Worm (Caenorhabditis elegans) whole organism, L1 larva: ENCODE measurements around the gene M04B2.7.
A peak's percentile ranks its signal among the peaks of the same experiment; 100 is the strongest.

Experiments used
- C16A3.4 ChIP-seq: fragments of 150-350 bp; optimal IDR thresholded peaks from 2 replicates; lab custom pipeline; 2014; ENCODE audit warnings: missing biosample characterization, missing genetic modification characterization
- Y116A8C.19 ChIP-seq: sonication (generic microtip); optimal IDR thresholded peaks from 2 replicates; lab custom pipeline; 2016; ENCODE audit warnings: missing compliant biosample characterization, missing genetic modification characterization, borderline replicate concordance
- aha-1 ChIP-seq: fragments of 150-350 bp; optimal IDR thresholded peaks from 2 replicates; lab custom pipeline; 2014; ENCODE audit warnings: missing biosample characterization, missing genetic modification characterization
- ama-1 ChIP-seq: fragments of 150-350 bp; optimal IDR thresholded peaks from 2 replicates; lab custom pipeline; 2014
- blmp-1 ChIP-seq: fragments of 150-350 bp; optimal IDR thresholded peaks from 2 replicates; lab custom pipeline; 2014; ENCODE audit warnings: missing biosample characterization, missing genetic modification characterization
- ceh-63 ChIP-seq: fragments of 200-800 bp; sonication (Bioruptor generic); optimal IDR thresholded peaks from 2 replicates; lab custom pipeline; 2018; ENCODE audit warnings: mild to moderate bottlenecking, missing genetic modification characterization, missing compliant biosample characterization
- ceh-82 ChIP-seq, 3 experiments: fragments of 150-350 bp in 1 of 3; sonication (generic microtip) in 2 of 3; optimal IDR thresholded peaks; 2 replicates each; lab custom pipeline; 2014 to 2017; ENCODE audit warnings: missing biosample characterization in 3 of 3, missing genetic modification characterization in 3 of 3
- ceh-88 ChIP-seq: fragments of 200-800 bp; sonication (Bioruptor generic); IDR thresholded peaks from 2 replicates; pipeline ENCODE4 v1.3.6; 2022; ENCODE audit warnings: missing genetic modification characterization, missing compliant biosample characterization
- ces-1 ChIP-seq: fragments of 150-350 bp; optimal IDR thresholded peaks from 2 replicates; lab custom pipeline; 2014; ENCODE audit warnings: missing biosample characterization, missing genetic modification reagents, missing genetic modification characterization
- dpl-1 ChIP-seq, 3 experiments: fragments of 150-350 bp in 2 of 3; sonication (generic microtip) in 1 of 3; optimal IDR thresholded peaks; 2 replicates each; lab custom pipeline; 2014 to 2017; ENCODE audit warnings: missing biosample characterization in 3 of 3, missing genetic modification characterization in 3 of 3, missing genetic modification reagents in 3 of 3
- efl-1 ChIP-seq, 4 experiments: fragments of 150-350 bp; optimal IDR thresholded peaks in 3 of 4; peaks in 1 of 4; 1 replicate in 1 of 4; 2 replicates in 3 of 4; lab custom pipeline; 2014; ENCODE audit warnings: missing biosample characterization in 2 of 4, missing genetic modification characterization in 2 of 4, missing genetic modification reagents in 2 of 4
- egl-13 ChIP-seq: sonication (generic microtip); optimal IDR thresholded peaks from 2 replicates; lab custom pipeline; 2016; ENCODE audit warnings: missing genotype, missing genetic modification reagents, missing genetic modification characterization, missing compliant biosample characterization
- elt-2 ChIP-seq: sonication (generic microtip); optimal IDR thresholded peaks from 2 replicates; lab custom pipeline; 2016; ENCODE audit warnings: missing genetic modification characterization, mild to moderate bottlenecking, inconsistent platforms, missing compliant biosample characterization, missing genetic modification reagents
- elt-3 ChIP-seq, 6 experiments: fragments of 150-350 bp in 1 of 6; sonication (generic microtip); optimal IDR thresholded peaks; 2 replicates each; lab custom pipeline; 2017 to 2018; ENCODE audit warnings: missing biosample characterization in 6 of 6, missing genetic modification characterization in 6 of 6, inconsistent platforms in 1 of 6
- ets-5 ChIP-seq: fragments of 200-800 bp; sonication (Bioruptor generic); IDR thresholded peaks from 2 replicates; pipeline ENCODE4 v1.3.6; 2022; ENCODE audit warnings: missing genetic modification characterization, missing compliant biosample characterization
- grh-1 ChIP-seq: fragments of 200-800 bp; sonication (Bioruptor generic); IDR thresholded peaks from 2 replicates; pipeline ENCODE4 v1.3.6; 2022; ENCODE audit warnings: missing genetic modification reagents, missing genetic modification characterization, missing compliant biosample characterization
- hpl-2 ChIP-seq: fragments of 150-350 bp; optimal IDR thresholded peaks from 2 replicates; lab custom pipeline; 2014; ENCODE audit warnings: missing biosample characterization, missing genetic modification reagents, missing genetic modification characterization
- lin-13 ChIP-seq: fragments of 150-350 bp; optimal IDR thresholded peaks from 2 replicates; lab custom pipeline; 2014; ENCODE audit warnings: missing biosample characterization, missing genetic modification reagents, missing genetic modification characterization
- lin-14 ChIP-seq: fragments of 200-800 bp; sonication (Bioruptor generic); optimal IDR thresholded peaks from 2 replicates; lab custom pipeline; 2018; ENCODE audit warnings: mild to moderate bottlenecking, missing genetic modification characterization, moderate library complexity, missing compliant biosample characterization
- lin-15B ChIP-seq: fragments of 150-350 bp; sonication (generic microtip); optimal IDR thresholded peaks from 3 replicates; lab custom pipeline; 2014; ENCODE audit warnings: missing biosample characterization, missing genetic modification characterization
- lin-35 ChIP-seq, 2 experiments: fragments of 150-350 bp; optimal IDR thresholded peaks; 2 replicates each; lab custom pipeline; 2014; ENCODE audit warnings: missing biosample characterization in 2 of 2, missing genetic modification characterization in 2 of 2, missing genetic modification reagents in 2 of 2
- lir-3 ChIP-seq: sonication (generic microtip); optimal IDR thresholded peaks from 2 replicates; lab custom pipeline; 2016; ENCODE audit warnings: mild to moderate bottlenecking, missing genetic modification characterization, moderate library complexity, missing compliant biosample characterization; ENCODE audit not compliant: poor library complexity
- lsy-2 ChIP-seq, 2 experiments: fragments of 150-350 bp; optimal IDR thresholded peaks; 2 replicates each; lab custom pipeline; 2014; ENCODE audit warnings: missing biosample characterization in 2 of 2, missing genetic modification characterization in 2 of 2
- mep-1 ChIP-seq: fragments of 150-350 bp; optimal IDR thresholded peaks from 2 replicates; lab custom pipeline; 2014; ENCODE audit warnings: missing biosample characterization, missing genetic modification characterization
- nhr-12 ChIP-seq: sonication (generic microtip); optimal IDR thresholded peaks from 2 replicates; lab custom pipeline; 2017; ENCODE audit warnings: missing biosample characterization, missing genetic modification characterization
- nhr-19 ChIP-seq: fragments of 200-800 bp; sonication (Bioruptor generic); conservative IDR thresholded peaks from 2 replicates; pipeline ENCODE4 v1.3.6; 2022; ENCODE audit warnings: missing genetic modification characterization, missing compliant biosample characterization
- nhr-20 ChIP-seq: sonication (generic microtip); optimal IDR thresholded peaks from 2 replicates; lab custom pipeline; 2016; ENCODE audit warnings: mild to moderate bottlenecking, missing genetic modification characterization, missing compliant biosample characterization
- nhr-47 ChIP-seq: sonication (generic microtip); optimal IDR thresholded peaks from 2 replicates; lab custom pipeline; 2016; ENCODE audit warnings: mild to moderate bottlenecking, missing genetic modification characterization, moderate library complexity, missing compliant biosample characterization
- nhr-71 ChIP-seq: sonication (generic microtip); optimal IDR thresholded peaks from 2 replicates; lab custom pipeline; 2016; ENCODE audit warnings: mild to moderate bottlenecking, missing genetic modification characterization, moderate library complexity, missing compliant biosample characterization
- nhr-76 ChIP-seq: sonication (generic microtip); optimal IDR thresholded peaks from 2 replicates; lab custom pipeline; 2017; ENCODE audit warnings: missing biosample characterization, missing genetic modification characterization
- nhr-85 ChIP-seq: sonication (generic microtip); peaks from one replicate; lab custom pipeline; 2016; ENCODE audit warnings: missing genetic modification characterization, inconsistent platforms, missing compliant biosample characterization
- nhr-90 ChIP-seq: sonication (generic microtip); optimal IDR thresholded peaks from 2 replicates; lab custom pipeline; 2016; ENCODE audit warnings: mild to moderate bottlenecking, missing genetic modification characterization, missing compliant biosample characterization; ENCODE audit not compliant: poor library complexity
- pag-3 ChIP-seq: sonication (generic microtip); optimal IDR thresholded peaks from 2 replicates; lab custom pipeline; 2017; ENCODE audit warnings: missing genetic modification characterization, mild to moderate bottlenecking, missing compliant biosample characterization, antibody characterized with exemption, borderline replicate concordance; ENCODE audit not compliant: insufficient read depth
- rnt-1 ChIP-seq: sonication (generic microtip); optimal IDR thresholded peaks from 2 replicates; lab custom pipeline; 2016; ENCODE audit warnings: mild to moderate bottlenecking, missing genetic modification characterization, moderate library complexity, missing compliant biosample characterization
- skn-1 ChIP-seq: fragments of 150-350 bp; optimal IDR thresholded peaks from 2 replicates; lab custom pipeline; 2014; ENCODE audit warnings: missing biosample characterization, missing genetic modification characterization
- snu-23 ChIP-seq: sonication (generic microtip); optimal IDR thresholded peaks from 2 replicates; lab custom pipeline; 2016; ENCODE audit warnings: missing genetic modification characterization, missing compliant biosample characterization
- swsn-7 ChIP-seq: sonication (generic microtip); optimal IDR thresholded peaks from 2 replicates; lab custom pipeline; 2016; ENCODE audit warnings: missing genetic modification characterization, missing compliant biosample characterization
- tbx-2 ChIP-seq: sonication (generic microtip); optimal IDR thresholded peaks from 2 replicates; lab custom pipeline; 2016; ENCODE audit warnings: missing genetic modification characterization, missing compliant biosample characterization
- tlp-1 ChIP-seq: fragments of 150-350 bp; optimal IDR thresholded peaks from 2 replicates; lab custom pipeline; 2014; ENCODE audit warnings: missing biosample characterization, missing genetic modification characterization
- unc-86 ChIP-seq: sonication (generic microtip); optimal IDR thresholded peaks from 2 replicates; lab custom pipeline; 2016; ENCODE audit warnings: missing genetic modification characterization, missing compliant biosample characterization
- ztf-11 ChIP-seq, 2 experiments: sonication (generic microtip); optimal IDR thresholded peaks; 2 replicates each; lab custom pipeline; 2016 to 2017; ENCODE audit warnings: missing genetic modification characterization in 2 of 2, missing biosample characterization in 1 of 2, missing compliant biosample characterization in 1 of 2
- ztf-4 ChIP-seq: fragments of 150-350 bp; optimal IDR thresholded peaks from 2 replicates; lab custom pipeline; 2014; ENCODE audit warnings: missing biosample characterization, missing genetic modification characterization

Gene M04B2.7

ce11 chrIV:11492345-11492744, 56.2 kb downstream of the M04B2.7 start:
- TF ChIP-seq elt-3 (tag; optimal IDR thresholded peaks at IDR 0.05; lab: Kevin White, UChicago), result peak in 2 of 6 experiments; percentile 1 to 61
- TF ChIP-seq ceh-63 (GFP tag; lab: Kevin White, UChicago), result no peak
- TF ChIP-seq efl-1 (optimal IDR thresholded peaks at IDR 0.05; lab: Kevin White, UChicago), result no peak
- TF ChIP-seq efl-1 (GFP tag; optimal IDR thresholded peaks at IDR 0.05 in 1 of 2; lab: Kevin White, UChicago), result peak in 1 of 2 experiments; percentile 80
- TF ChIP-seq nhr-85, result peak; percentile 57
- no peak for TF ChIP-seq ztf-4 (tag; lab: Kevin White, UChicago)
- peak in 1 of 2 experiments; percentile 6 for TF ChIP-seq lin-35 (GFP tag; optimal IDR thresholded peaks at IDR 0.05; lab: Kevin White, UChicago)

ce11 chrIV:11491422-11491821, 57.1 kb downstream of the M04B2.7 start:
- TF ChIP-seq ama-1 (lab: Kevin White, UChicago) (no peak), lin-35 (GFP tag; optimal IDR thresholded peaks at IDR 0.05; lab: Kevin White, UChicago) (peak; percentile 9 to 54), lsy-2 (tag; optimal IDR thresholded peaks at IDR 0.05; lab: Kevin White, UChicago) (peak in 1 of 2 experiments; percentile 60), blmp-1 (tag; lab: Kevin White, UChicago) (peak; percentile 94), nhr-90 (peak; percentile 69), snu-23 (GFP tag; lab: Kevin White, UChicago) (peak; percentile 60), efl-1 (optimal IDR thresholded peaks at IDR 0.05; lab: Kevin White, UChicago) (peak in 1 of 2 experiments; percentile 0), efl-1 (GFP tag; optimal IDR thresholded peaks at IDR 0.05 in 1 of 2; lab: Kevin White, UChicago) (peak in 1 of 2 experiments; percentile 35), ets-5 (no peak), mep-1 (tag; lab: Kevin White, UChicago) (peak; percentile 33), nhr-71 (tag; lab: Kevin White, UChicago) (peak; percentile 74), unc-86 (no peak), ceh-82 (tag; optimal IDR thresholded peaks at IDR 0.05; lab: Kevin White, UChicago) (no peak), nhr-47 (peak; percentile 33), dpl-1 (GFP tag; optimal IDR thresholded peaks at IDR 0.05; lab: Kevin White, UChicago) (peak in 1 of 3 experiments; percentile 3), grh-1 (GFP tag; lab: Robert Waterston, UW) (peak; percentile 46; the same call in 1 of the 2 replicates), tbx-2 (tag; lab: Kevin White, UChicago) (peak; percentile 25), nhr-19 (peak; percentile 36; the same call in 1 of the 2 replicates), nhr-20 (tag; lab: Kevin White, UChicago) (peak; percentile 83), swsn-7 (tag; lab: Kevin White, UChicago) (no peak), nhr-85 (peak; percentile 98), elt-3 (tag; optimal IDR thresholded peaks at IDR 0.05; lab: Kevin White, UChicago) (peak in 3 of 6 experiments; percentile 11 to 74 (median 67)), lin-14 (GFP tag; lab: Kevin White, UChicago) (peak; percentile 85)

ce11 chrIV:11489610-11490339, 58.8 kb downstream of the M04B2.7 start:
- no peak for TF ChIP-seq elt-2 (tag; lab: Kevin White, UChicago)
- peak; percentile 36 for TF ChIP-seq lin-13 (GFP tag; lab: Kevin White, UChicago)
- peak; percentile 17 to 65 for TF ChIP-seq lin-35 (GFP tag; optimal IDR thresholded peaks at IDR 0.05; lab: Kevin White, UChicago)
- no peak for TF ChIP-seq Y116A8C.19 (tag; lab: Kevin White, UChicago)
- no peak for TF ChIP-seq ceh-88
- TF ChIP-seq mep-1 (tag; lab: Kevin White, UChicago), result peak; percentile 73
- TF ChIP-seq ztf-11 (tag; optimal IDR thresholded peaks at IDR 0.05; lab: Kevin White, UChicago), result no peak
- TF ChIP-seq lsy-2 (tag; optimal IDR thresholded peaks at IDR 0.05; lab: Kevin White, UChicago), result peak; percentile 26 to 69
- TF ChIP-seq egl-13 (tag; lab: Kevin White, UChicago), result no peak
- TF ChIP-seq grh-1 (GFP tag; lab: Robert Waterston, UW), result peak; percentile 51; the same call in 1 of the 2 replicates
- peak; percentile 53 for TF ChIP-seq nhr-90
- TF ChIP-seq nhr-85, result peak; percentile 98
- peak; percentile 28 to 33 for TF ChIP-seq efl-1 (optimal IDR thresholded peaks at IDR 0.05; lab: Kevin White, UChicago)
- TF ChIP-seq efl-1 (GFP tag; optimal IDR thresholded peaks at IDR 0.05 in 1 of 2; lab: Kevin White, UChicago), result peak in 1 of 2 experiments; percentile 87
- TF ChIP-seq nhr-71 (tag; lab: Kevin White, UChicago), result peak; percentile 83
- TF ChIP-seq aha-1 (tag; lab: Kevin White, UChicago), result no peak
- TF ChIP-seq swsn-7 (tag; lab: Kevin White, UChicago), result peak; percentile 37
- TF ChIP-seq skn-1 (tag; lab: Kevin White, UChicago), result peak; percentile 6
- TF ChIP-seq nhr-12 (tag; lab: Kevin White, UChicago), result no peak
- peak; percentile 90 for TF ChIP-seq lin-14 (GFP tag; lab: Kevin White, UChicago)
- peak; percentile 47 for TF ChIP-seq rnt-1 (tag; lab: Kevin White, UChicago)
- no peak for TF ChIP-seq tlp-1 (tag; lab: Kevin White, UChicago)
- TF ChIP-seq pag-3 (tag; lab: Kevin White, UChicago), result peak; percentile 4
- TF ChIP-seq nhr-20 (tag; lab: Kevin White, UChicago), result peak; percentile 80
- TF ChIP-seq lin-15B (tag; lab: Kevin White, UChicago), result no peak
- TF ChIP-seq ces-1 (GFP tag; lab: Kevin White, UChicago), result no peak
- TF ChIP-seq nhr-47, result peak; percentile 53
- TF ChIP-seq tbx-2 (tag; lab: Kevin White, UChicago), result peak; percentile 52
- peak; percentile 69 for TF ChIP-seq C16A3.4 (tag; lab: Kevin White, UChicago)
- TF ChIP-seq hpl-2 (GFP tag; lab: Kevin White, UChicago), result no peak
- no peak for TF ChIP-seq nhr-76 (tag; lab: Kevin White, UChicago)
- TF ChIP-seq snu-23 (GFP tag; lab: Kevin White, UChicago), result peak; percentile 84
- TF ChIP-seq lir-3 (tag; lab: Kevin White, UChicago), result peak; percentile 17
- TF ChIP-seq ceh-63 (GFP tag; lab: Kevin White, UChicago), result no peak
